Fruit fly (Drosophila melanogaster): ENCODE data around the gene CG34247.

CG34247 gene

DNA sequence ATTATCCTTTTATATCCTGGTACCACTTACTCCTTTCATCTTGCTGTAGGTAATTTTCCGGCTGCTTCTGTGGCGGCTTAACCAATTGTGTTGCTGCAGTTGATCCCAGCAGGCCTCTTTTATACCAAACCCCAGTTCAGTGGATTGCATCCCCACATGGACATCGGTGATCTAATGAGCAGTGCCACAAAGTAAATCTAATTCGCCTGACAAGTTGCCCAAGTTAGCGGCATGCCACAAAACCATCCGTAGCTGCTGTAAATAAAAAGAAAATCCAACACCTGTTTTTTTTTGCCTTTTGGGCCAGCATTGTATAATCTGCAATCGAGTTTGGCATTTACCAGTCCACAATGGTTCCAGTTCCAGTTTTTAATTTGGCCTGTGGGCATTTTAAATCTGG is 17.8 kb upstream of the CG34247 start, which contains the start of gene CG13050:
TSS of gene CG13050 (minus strand) at position 101 of the 400 bp plus-strand sequence.
- TF ChIP-seq hth (optimal IDR thresholded peaks at IDR 0.05) (no peak), CG31441 (GFP tag; IDR thresholded peaks at IDR 0.05) (no peak), H15 (GFP tag; IDR thresholded peaks at IDR 0.05) (no peak), kah (GFP tag; optimal IDR thresholded peaks at IDR 0.05) (no peak), CG43689 (GFP tag; IDR thresholded peaks at IDR 0.05) (no peak), Fer2 (tag; optimal IDR thresholded peaks at IDR 0.05) (no peak), CG3847 (GFP tag; IDR thresholded peaks at IDR 0.05) (no peak), NFAT (GFP tag; IDR thresholded peaks at IDR 0.05) (no peak), NK7.1 (GFP tag; optimal IDR thresholded peaks at IDR 0.05) (no peak), CG3065 (GFP tag; optimal IDR thresholded peaks at IDR 0.05) (no peak)

- TF ChIP-seq Ravus (GFP tag; IDR thresholded peaks at IDR 0.05) (no peak), gfzf (GFP tag; optimal IDR thresholded peaks at IDR 0.05) (no peak), crc (GFP tag; optimal IDR thresholded peaks at IDR 0.05) (no peak), CG1603 (tag; optimal IDR thresholded peaks at IDR 0.05) (no peak), CG12659 (GFP tag; optimal IDR thresholded peaks at IDR 0.05) (no peak), abd-A (tag; optimal IDR thresholded peaks at IDR 0.05) (no peak), zen (tag; optimal IDR thresholded peaks at IDR 0.05) (no peak), Sry-β (GFP tag; optimal IDR thresholded peaks at IDR 0.05) (no peak), Blimp-1 (GFP tag; optimal IDR thresholded peaks at IDR 0.05) (no peak), CG6654 (GFP tag; optimal IDR thresholded peaks at IDR 0.05) (no peak), CG3163 (GFP tag; optimal IDR thresholded peaks at IDR 0.05) (no peak)
Measured at dm6 chr3L:16277135-16277534, 15.7 kb upstream of the CG34247 start, which contains the start of gene CG13065. Gene CG13065 (plus strand): TSS chr3L:16277435.

DNA sequence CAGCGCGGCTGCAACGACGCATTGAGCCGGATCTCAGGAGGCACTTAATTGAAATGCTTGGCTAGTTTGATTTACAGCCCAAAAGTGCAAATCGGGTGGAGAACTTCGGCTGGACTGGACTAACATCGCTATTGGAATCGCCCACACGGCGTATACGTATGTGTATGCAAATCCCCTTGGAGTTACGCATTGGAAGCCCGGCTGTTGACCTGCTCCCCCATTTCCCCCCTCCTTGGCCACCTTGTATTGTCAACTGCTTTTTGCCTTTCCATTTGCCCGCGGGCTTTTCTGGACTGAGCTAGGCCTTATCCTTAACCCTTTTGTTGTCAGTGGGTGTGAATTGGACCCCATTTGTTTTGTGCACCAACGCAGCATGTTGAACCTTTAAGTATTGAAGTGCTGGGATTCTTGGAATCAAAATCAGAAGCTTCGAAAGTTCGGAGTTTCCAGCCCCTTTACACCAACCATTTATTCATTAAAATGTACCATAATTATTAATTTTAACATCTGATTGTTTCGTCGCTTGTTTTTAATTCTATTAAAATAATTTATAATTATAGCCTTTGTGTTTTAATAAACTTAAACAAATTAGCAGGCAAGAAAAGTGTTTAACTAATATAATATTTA is 14.1 kb upstream of the CG34247 start:
- TF ChIP-seq sr (GFP tag; IDR thresholded peaks at IDR 0.05) = no peak
- TF ChIP-seq Dref (GFP tag; IDR thresholded peaks at IDR 0.05) = 0 out of 2 replicates have a peak, but pooled peaks have one; percentile 9
- TF ChIP-seq Ets65A (GFP tag) = peak; percentile 11

DNA sequence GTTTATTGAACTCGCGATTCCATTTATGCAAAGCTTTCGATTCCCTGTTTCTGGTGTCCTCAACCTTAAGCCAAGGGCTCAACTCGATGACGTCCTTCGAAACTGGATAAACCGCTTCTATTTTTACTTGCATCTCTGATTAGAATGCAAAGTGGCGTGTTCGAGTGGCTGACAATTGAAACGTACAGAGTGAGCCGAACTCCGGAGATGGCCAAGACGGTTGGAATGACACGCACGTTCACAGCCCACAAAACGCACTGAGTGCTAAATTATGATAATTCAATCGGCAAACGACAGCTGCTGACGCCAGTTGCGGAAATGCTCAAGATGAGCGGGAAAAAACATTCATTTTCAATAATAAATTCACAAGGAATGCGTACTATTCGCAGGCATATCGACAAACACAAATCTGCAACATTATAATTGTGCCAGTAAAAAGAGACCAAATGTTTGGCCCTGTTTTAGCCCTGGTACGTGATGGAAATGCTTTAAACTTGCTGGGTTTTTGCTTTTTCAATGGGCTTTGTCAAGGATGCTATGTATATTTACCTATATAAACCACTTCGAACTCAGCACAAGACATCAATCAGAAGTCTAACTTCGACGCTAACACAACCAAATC is 11.0 kb upstream of the CG34247 start, which contains the start of gene CG13066:
TSS of gene CG13066 (plus strand) at position 572 of the 622 bp plus-strand sequence.
- TF ChIP-seq CG32772 (GFP tag; IDR thresholded peaks at IDR 0.05) (no peak), sens (GFP tag) (peak; percentile 52), vvl (GFP tag; IDR thresholded peaks at IDR 0.05) (peak; percentile 37; the same call in 1 of the 2 replicates), chinmo (GFP tag; IDR thresholded peaks at IDR 0.05; ENCODE audit: partially characterized antibody) (0 out of 4 replicates have a peak, but pooled peaks have one; percentile 48)

DNA sequence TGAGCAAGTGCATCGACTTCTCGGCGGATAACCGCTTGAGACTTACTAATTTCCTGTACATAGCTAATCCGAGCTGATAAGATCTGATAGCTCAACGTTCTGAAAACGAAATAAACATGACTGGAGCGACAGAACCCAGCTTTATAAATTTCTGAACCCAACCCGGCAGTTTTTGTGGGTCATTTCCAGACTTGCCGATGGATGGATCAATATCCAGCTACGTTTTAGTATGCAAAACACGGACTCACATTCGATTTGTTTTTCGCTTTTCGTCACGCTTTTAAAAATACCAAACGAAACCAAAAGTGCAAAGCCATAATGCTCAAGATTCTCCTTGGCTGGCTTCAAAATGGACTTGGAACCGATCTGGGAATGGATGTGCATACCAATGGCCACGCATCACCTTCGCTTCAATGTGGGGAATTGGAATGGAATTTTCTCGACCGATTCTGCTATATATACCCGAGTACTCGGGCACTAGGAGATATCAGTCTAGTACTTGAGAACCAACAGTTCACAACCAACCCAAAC is 9.5 kb upstream of the CG34247 start, which contains the start of the genes CG34248 and CG13067:
TSS of gene CG34248 (minus strand) at position 101 of the 531 bp plus-strand sequence.
TSS of gene CG13067 (plus strand) at position 481 of the 531 bp plus-strand sequence.
- TF ChIP-seq hth (optimal IDR thresholded peaks at IDR 0.05) (no peak), Blimp-1 (GFP tag; optimal IDR thresholded peaks at IDR 0.05) (peak; percentile 80), CHES-1-like (GFP tag; optimal IDR thresholded peaks at IDR 0.05) (no peak), vvl (GFP tag; IDR thresholded peaks at IDR 0.05) (peak; percentile 25; the same call in 1 of the 2 replicates)

- no peak for TF ChIP-seq pum (GFP tag; optimal IDR thresholded peaks at IDR 0.05)
- TF ChIP-seq aop (GFP tag; IDR thresholded peaks at IDR 0.05) = no peak
- TF ChIP-seq vvl (GFP tag; IDR thresholded peaks at IDR 0.05) = 0 out of 2 replicates have a peak, but pooled peaks have one; percentile 39
- 0 out of 3 replicates have a peak, but pooled peaks have one; percentile 16 for TF ChIP-seq hb (GFP tag; IDR thresholded peaks at IDR 0.05; ENCODE audit: partially characterized antibody)
- TF ChIP-seq lov (optimal IDR thresholded peaks at IDR 0.05) = no peak
- no peak for TF ChIP-seq lov (GFP tag; IDR thresholded peaks at IDR 0.05)
- TF ChIP-seq CG7987 (GFP tag; optimal IDR thresholded peaks at IDR 0.05) = no peak
- no peak for TF ChIP-seq Hsf (GFP tag; optimal IDR thresholded peaks at IDR 0.05)
- TF ChIP-seq Trl (optimal IDR thresholded peaks at IDR 0.05) = no peak
- TF ChIP-seq Trl (GFP tag; optimal IDR thresholded peaks at IDR 0.05) = no peak
Measured at dm6 chr3L:16269092-16269491, 7.7 kb upstream of the CG34247 start, which contains the start of gene CG13068. Gene CG13068 (plus strand): TSS chr3L:16269392.
